Fruit fly (Drosophila melanogaster): Measurements from ENCODE around the gene scf.

scf gene

dm6 chr3L:1342133-1342580, 43.7 kb downstream of the scf start, which contains the start of gene indra (continued):
- TF ChIP-seq ems (GFP tag; optimal IDR thresholded peaks at IDR 0.05) (peak; percentile 63), Neu2 (GFP tag; optimal IDR thresholded peaks at IDR 0.05; ENCODE audit: borderline replicate concordance) (no peak), CG1832 (GFP tag; optimal IDR thresholded peaks at IDR 0.05) (no peak), CG4854 (GFP tag; optimal IDR thresholded peaks at IDR 0.05) (peak; percentile 47), CG11247 (GFP tag; IDR thresholded peaks at IDR 0.05) (peak; percentile 31; the same call in 1 of the 2 replicates), CG7745 (tag; optimal IDR thresholded peaks at IDR 0.05) (no peak), CG15011 (GFP tag; optimal IDR thresholded peaks at IDR 0.05) (no peak), CG17912 (GFP tag; optimal IDR thresholded peaks at IDR 0.05) (no peak), ham (GFP tag; IDR thresholded peaks at IDR 0.05) (no peak), Hmr (GFP tag; optimal IDR thresholded peaks at IDR 0.05) (no peak), maf-S (GFP tag; optimal IDR thresholded peaks at IDR 0.05) (no peak), Usf (GFP tag; optimal IDR thresholded peaks at IDR 0.05) (peak; percentile 8), CG7839 (tag; optimal IDR thresholded peaks at IDR 0.05) (no peak), CG6175 (GFP tag; IDR thresholded peaks at IDR 0.05) (no peak), Stat92E (GFP tag; optimal IDR thresholded peaks at IDR 0.05) (no peak), Sry-δ (GFP tag; optimal IDR thresholded peaks at IDR 0.05) (peak; percentile 68), CG3065 (GFP tag; optimal IDR thresholded peaks at IDR 0.05) (no peak), cas (GFP tag; IDR thresholded peaks at IDR 0.05) (peak; percentile 56; the same call in 1 of the 2 replicates), eyg (GFP tag; optimal IDR thresholded peaks at IDR 0.05) (peak; percentile 14), Ravus (GFP tag; IDR thresholded peaks at IDR 0.05) (no peak), tx (GFP tag; optimal IDR thresholded peaks at IDR 0.05) (peak; percentile 45), CG3163 (GFP tag; optimal IDR thresholded peaks at IDR 0.05) (peak; percentile 17), Dbx (GFP tag; IDR thresholded peaks at IDR 0.05) (peak; percentile 46; the same call in 1 of the 3 replicates), yki (optimal IDR thresholded peaks at IDR 0.05) (no peak), rib (GFP tag; IDR thresholded peaks at IDR 0.05) (no peak), CG14965 (GFP tag; optimal IDR thresholded peaks at IDR 0.05; ENCODE audit: borderline replicate concordance) (no peak), CG4424 (GFP tag; optimal IDR thresholded peaks at IDR 0.05) (peak; percentile 6), Camta (GFP tag; optimal IDR thresholded peaks at IDR 0.05) (peak; percentile 24), CG14710 (tag; optimal IDR thresholded peaks at IDR 0.05) (peak; percentile 69), bcd (GFP tag; optimal IDR thresholded peaks at IDR 0.05) (no peak), CG3847 (GFP tag; IDR thresholded peaks at IDR 0.05) (peak; percentile 48), CG3726 (GFP tag; IDR thresholded peaks at IDR 0.05) (no peak), stc (GFP tag; IDR thresholded peaks at IDR 0.05) (no peak), h (optimal IDR thresholded peaks at IDR 0.05) (no peak), fd96Cb (tag; optimal IDR thresholded peaks at IDR 0.05) (peak; percentile 38), dysf (GFP tag; IDR thresholded peaks at IDR 0.05) (peak; percentile 39; the same call in 1 of the 3 replicates), CG7271 (tag; optimal IDR thresholded peaks at IDR 0.05) (peak; percentile 24), ATbp (GFP tag; optimal IDR thresholded peaks at IDR 0.05) (no peak), Nf-YC (tag; optimal IDR thresholded peaks at IDR 0.05) (no peak), CG34376 (GFP tag; optimal IDR thresholded peaks at IDR 0.05) (no peak), dati (GFP tag; IDR thresholded peaks at IDR 0.05) (no peak), CG2116 (GFP tag; optimal IDR thresholded peaks at IDR 0.05) (peak; percentile 97), B-H2 (GFP tag; optimal IDR thresholded peaks at IDR 0.05) (no peak), Fer2 (tag; optimal IDR thresholded peaks at IDR 0.05) (no peak), TFAM (GFP tag; optimal IDR thresholded peaks at IDR 0.05) (no peak), CG8290 (GFP tag; optimal IDR thresholded peaks at IDR 0.05) (peak; percentile 5), CG8290 (tag; optimal IDR thresholded peaks at IDR 0.05) (no peak), chm (GFP tag; IDR thresholded peaks at IDR 0.05) (0 out of 2 replicates have a peak, but pooled peaks have one; percentile 29), CG10209 (GFP tag; optimal IDR thresholded peaks at IDR 0.05) (peak; percentile 10), sim (GFP tag; IDR thresholded peaks at IDR 0.05) (no peak), CG9727 (GFP tag; optimal IDR thresholded peaks at IDR 0.05) (peak; percentile 51), BEAF-32 (GFP tag; optimal IDR thresholded peaks at IDR 0.05) (peak; percentile 75)
